Fruit fly (Drosophila melanogaster): ENCODE results near the gene CG9592.
A peak's percentile ranks its signal among the peaks of the same experiment; 100 is the strongest.

Gene CG9592

dm6 chr3L:14517525-14517924 lies at the start of gene CG9592:
Gene CG9592 (plus strand): TSS chr3L:14517825.
- no peak for TF ChIP-seq Crg-1 (GFP tag; optimal IDR thresholded peaks at IDR 0.05)
- no peak for TF ChIP-seq CG33017 (tag; optimal IDR thresholded peaks at IDR 0.05)
- no peak for TF ChIP-seq cnc (optimal IDR thresholded peaks at IDR 0.05)
- no peak for TF ChIP-seq Hr96 (GFP tag; optimal IDR thresholded peaks at IDR 0.05)

dm6 chr3L:14476804-14477239 lies 40.8 kb upstream of the CG9592 start:
- TF ChIP-seq CG14711 (tag; optimal IDR thresholded peaks at IDR 0.05) (no peak), CG7045 (GFP tag; optimal IDR thresholded peaks at IDR 0.05) (no peak), Clk (GFP tag; optimal IDR thresholded peaks at IDR 0.05) (no peak), kay (GFP tag; ENCODE audit: borderline replicate concordance) (peak; percentile 74), Crg-1 (GFP tag; optimal IDR thresholded peaks at IDR 0.05) (no peak), tj (GFP tag; optimal IDR thresholded peaks at IDR 0.05) (peak; percentile 15), CG33017 (tag; optimal IDR thresholded peaks at IDR 0.05) (no peak)

dm6 chr3L:14481397-14481796 lies 36.2 kb upstream of the CG9592 start:
- TF ChIP-seq CG14711 (tag; optimal IDR thresholded peaks at IDR 0.05) (no peak), pad (GFP tag; optimal IDR thresholded peaks at IDR 0.05) (no peak), tj (GFP tag; optimal IDR thresholded peaks at IDR 0.05) (peak; percentile 8), CG7045 (GFP tag; optimal IDR thresholded peaks at IDR 0.05) (no peak)

DNA sequence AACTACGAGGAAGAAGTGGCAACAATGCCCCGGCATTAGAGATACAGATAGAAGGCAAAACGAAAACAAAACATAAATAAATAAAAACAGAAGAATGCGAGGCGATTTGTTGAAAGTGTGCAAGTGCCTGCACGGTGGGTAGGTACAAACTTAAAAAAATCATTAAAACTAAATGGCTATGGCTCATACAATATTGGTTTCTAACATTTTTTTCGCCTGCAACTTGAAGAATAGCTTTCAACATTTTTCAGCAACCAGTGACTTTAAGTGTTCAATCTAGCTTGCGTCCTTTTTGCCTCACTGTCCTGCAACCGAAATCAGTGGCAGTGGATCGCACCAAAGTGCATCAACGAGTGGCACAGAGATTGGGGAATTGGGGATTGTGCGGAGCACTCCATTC lies 34.7 kb upstream of the CG9592 start:
- TF ChIP-seq CG33017 (tag; optimal IDR thresholded peaks at IDR 0.05) (no peak), Clk (GFP tag; optimal IDR thresholded peaks at IDR 0.05) (no peak), tj (GFP tag; optimal IDR thresholded peaks at IDR 0.05) (no peak), CG5204 (GFP tag; optimal IDR thresholded peaks at IDR 0.05) (no peak), Hr96 (GFP tag; optimal IDR thresholded peaks at IDR 0.05) (no peak), Crg-1 (GFP tag; optimal IDR thresholded peaks at IDR 0.05) (no peak), CG7045 (GFP tag; optimal IDR thresholded peaks at IDR 0.05) (no peak), cnc (optimal IDR thresholded peaks at IDR 0.05) (no peak), bab1 (GFP tag; optimal IDR thresholded peaks at IDR 0.05) (no peak), CG7101 (tag; optimal IDR thresholded peaks at IDR 0.05) (no peak), CG14711 (tag; optimal IDR thresholded peaks at IDR 0.05) (no peak), cic (GFP tag; optimal IDR thresholded peaks at IDR 0.05) (no peak), ovo (GFP tag; optimal IDR thresholded peaks at IDR 0.05) (no peak), Mnt (GFP tag; optimal IDR thresholded peaks at IDR 0.05) (no peak), kay (GFP tag; ENCODE audit: borderline replicate concordance) (no peak), CG12768 (GFP tag; optimal IDR thresholded peaks at IDR 0.05) (no peak), toe (GFP tag; optimal IDR thresholded peaks at IDR 0.05) (no peak)

- TF ChIP-seq CG5204 (GFP tag; optimal IDR thresholded peaks at IDR 0.05) = no peak
- TF ChIP-seq toe (GFP tag; optimal IDR thresholded peaks at IDR 0.05) = no peak
- TF ChIP-seq CG14711 (tag; optimal IDR thresholded peaks at IDR 0.05) = no peak
- no peak for TF ChIP-seq pad (GFP tag; optimal IDR thresholded peaks at IDR 0.05)
- no peak for TF ChIP-seq bab1 (GFP tag; optimal IDR thresholded peaks at IDR 0.05)
- no peak for TF ChIP-seq CG33017 (tag; optimal IDR thresholded peaks at IDR 0.05)
- TF ChIP-seq tj (GFP tag; optimal IDR thresholded peaks at IDR 0.05) = peak; percentile 5
- TF ChIP-seq CG7045 (GFP tag; optimal IDR thresholded peaks at IDR 0.05) = no peak
Measured at dm6 chr3L:14485401-14485800, 32.2 kb upstream of the CG9592 start.

- TF ChIP-seq tj (GFP tag; optimal IDR thresholded peaks at IDR 0.05) = peak; percentile 39
- no peak for TF ChIP-seq Hr96 (GFP tag; optimal IDR thresholded peaks at IDR 0.05)
- no peak for TF ChIP-seq pad (GFP tag; optimal IDR thresholded peaks at IDR 0.05)
Measured at dm6 chr3L:14486611-14487350, 30.8 kb upstream of the CG9592 start.

dm6 chr3L:14497479-14497878 lies 20.1 kb upstream of the CG9592 start:
- TF ChIP-seq ovo (GFP tag; optimal IDR thresholded peaks at IDR 0.05) (no peak), Clk (GFP tag; optimal IDR thresholded peaks at IDR 0.05) (no peak), Mnt (GFP tag; optimal IDR thresholded peaks at IDR 0.05) (no peak), bab1 (GFP tag; optimal IDR thresholded peaks at IDR 0.05) (no peak), Crg-1 (GFP tag; optimal IDR thresholded peaks at IDR 0.05) (no peak), CG14711 (tag; optimal IDR thresholded peaks at IDR 0.05) (no peak), CG12768 (GFP tag; optimal IDR thresholded peaks at IDR 0.05) (no peak), pad (GFP tag; optimal IDR thresholded peaks at IDR 0.05) (no peak), CG33017 (tag; optimal IDR thresholded peaks at IDR 0.05) (no peak), CG1620 (GFP tag; optimal IDR thresholded peaks at IDR 0.05) (no peak), cnc (optimal IDR thresholded peaks at IDR 0.05) (no peak), Hr96 (GFP tag; optimal IDR thresholded peaks at IDR 0.05) (no peak), CG5204 (GFP tag; optimal IDR thresholded peaks at IDR 0.05) (no peak), kay (GFP tag; ENCODE audit: borderline replicate concordance) (no peak), tj (GFP tag; optimal IDR thresholded peaks at IDR 0.05) (no peak), CG7045 (GFP tag; optimal IDR thresholded peaks at IDR 0.05) (no peak), toe (GFP tag; optimal IDR thresholded peaks at IDR 0.05) (no peak), CG11617 (GFP tag; optimal IDR thresholded peaks at IDR 0.05) (no peak), CG7101 (tag; optimal IDR thresholded peaks at IDR 0.05) (no peak)
